Worm (Caenorhabditis elegans): ENCODE results near the gene C09G1.5.

DNA sequence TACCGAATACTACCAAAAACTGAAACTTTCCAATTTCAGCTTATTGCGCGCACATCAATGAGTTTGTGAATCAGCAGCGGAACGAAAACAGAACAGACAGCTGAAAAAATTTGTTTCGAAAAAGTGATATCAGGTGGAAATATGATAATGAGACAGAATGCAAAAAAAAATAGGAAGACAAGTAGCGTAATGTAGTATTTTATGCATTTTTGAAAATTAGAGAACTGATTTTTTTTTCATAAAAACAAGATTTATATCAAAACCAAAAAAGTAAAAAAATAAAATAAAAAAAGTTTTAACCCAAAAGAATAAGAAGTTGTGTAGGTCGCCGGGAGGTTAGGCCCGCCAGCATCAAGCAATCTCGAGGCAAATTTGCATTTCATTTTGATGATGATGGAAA lies 47.7 kb downstream of the C09G1.5 start, which contains the start of gene C09G1.4:
- no peak for TF ChIP-seq unc-39 (tag; optimal IDR thresholded peaks at IDR 0.05)
- no peak for TF ChIP-seq mep-1 (tag; optimal IDR thresholded peaks at IDR 0.05)
- no peak for TF ChIP-seq lin-13 (GFP tag; optimal IDR thresholded peaks at IDR 0.05)
- TF ChIP-seq hmg-1.1 (GFP tag; IDR thresholded peaks at IDR 0.05): no peak
- no peak for TF ChIP-seq ceh-28 (tag; optimal IDR thresholded peaks at IDR 0.05)
- no peak for TF ChIP-seq jun-1 (tag; optimal IDR thresholded peaks at IDR 0.05)
- no peak for TF ChIP-seq lin-39 (tag; optimal IDR thresholded peaks at IDR 0.05)
- no peak for TF ChIP-seq snpc-4 (tag; optimal IDR thresholded peaks at IDR 0.05)
- TF ChIP-seq ama-1 (optimal IDR thresholded peaks at IDR 0.05): no peak
- TF ChIP-seq daf-8 (GFP tag; IDR thresholded peaks at IDR 0.05): no peak
- no peak for TF ChIP-seq ctbp-1 (GFP tag; IDR thresholded peaks at IDR 0.05)
- no peak for TF ChIP-seq ceh-82 (tag; optimal IDR thresholded peaks at IDR 0.05)
